Worm (Caenorhabditis elegans) whole organism, mixed stage, embryonic: ENCODE data around the gene sre-30.

ENCODE experiments used
- ces-1 ChIP-seq: fragments of 150-350 bp; optimal IDR thresholded peaks from 2 replicates; lab custom pipeline; 2014; ENCODE audit warnings: missing biosample characterization, missing genetic modification reagents, missing genetic modification characterization
- elt-3 ChIP-seq: fragments of 150-350 bp; optimal IDR thresholded peaks from 2 replicates; lab custom pipeline; 2014; ENCODE audit warnings: missing biosample characterization, missing genetic modification characterization
- lsy-2 ChIP-seq: fragments of 150-350 bp; optimal IDR thresholded peaks from 2 replicates; lab custom pipeline; 2014; ENCODE audit warnings: missing biosample characterization, missing genetic modification characterization
- mep-1 ChIP-seq: fragments of 150-350 bp; optimal IDR thresholded peaks from 2 replicates; lab custom pipeline; 2017; ENCODE audit warnings: missing biosample characterization, missing genetic modification reagents, missing genetic modification characterization, inconsistent platforms
- nhr-237 ChIP-seq: fragments of 150-350 bp; optimal IDR thresholded peaks from 2 replicates; lab custom pipeline; 2014; ENCODE audit warnings: missing biosample characterization, missing genetic modification characterization
- nhr-28 ChIP-seq: fragments of 150-350 bp; optimal IDR thresholded peaks from 2 replicates; lab custom pipeline; 2014; ENCODE audit warnings: missing biosample characterization, missing genetic modification characterization
- sem-2 ChIP-seq: fragments of 200-800 bp; sonication (Bioruptor generic); optimal IDR thresholded peaks from 2 replicates; lab custom pipeline; 2018; ENCODE audit warnings: mild to moderate bottlenecking, missing genetic modification characterization, missing compliant biosample characterization
- sptf-1 ChIP-seq: sonication (generic microtip); optimal IDR thresholded peaks from 2 replicates; lab custom pipeline; 2017; ENCODE audit warnings: mild to moderate bottlenecking, missing genetic modification characterization, moderate library complexity, missing compliant biosample characterization
- unc-120 ChIP-seq: sonication (generic microtip); optimal IDR thresholded peaks from 2 replicates; lab custom pipeline; 2017; ENCODE audit warnings: missing genetic modification characterization, missing compliant biosample characterization; ENCODE audit not compliant: poor library complexity, severe bottlenecking
- unc-62 ChIP-seq: fragments of 150-350 bp; optimal IDR thresholded peaks from 2 replicates; lab custom pipeline; 2014; ENCODE audit warnings: missing biosample characterization, missing genetic modification reagents, missing genetic modification characterization

- TF ChIP-seq elt-3 (tag; lab: Kevin White, UChicago) (no peak), ces-1 (GFP tag; lab: Kevin White, UChicago) (no peak), sem-2 (no peak), lsy-2 (tag; lab: Kevin White, UChicago) (no peak), nhr-237 (tag; lab: Kevin White, UChicago) (no peak), unc-120 (no peak), sptf-1 (tag; lab: Kevin White, UChicago) (no peak), nhr-28 (no peak), unc-62 (GFP tag; lab: Kevin White, UChicago) (no peak), mep-1 (no peak)
These were observed 30.4 kb upstream of the sre-30 start for ce11 chrII:12436717-12437116.
